Worm (Caenorhabditis elegans): ENCODE results near the gene F38E1.3.

ce11 chrV:8359113-8359564 is 16.8 kb upstream of the F38E1.3 start, which contains the start of gene mpdu-1:
- TF ChIP-seq nhr-11 (tag; optimal IDR thresholded peaks at IDR 0.05) (no peak), unc-62 (GFP tag; optimal IDR thresholded peaks at IDR 0.05 in 1 of 2) (no peak), unc-62 (tag; optimal IDR thresholded peaks at IDR 0.05) (no peak), zfp-3 (GFP tag; conservative IDR thresholded peaks at IDR 0.05) (no peak), lin-29 (GFP tag; IDR thresholded peaks at IDR 0.05) (no peak), lim-7 (GFP tag; IDR thresholded peaks at IDR 0.05) (no peak), ces-1 (GFP tag; optimal IDR thresholded peaks at IDR 0.05) (no peak), F10B5.3 (tag; optimal IDR thresholded peaks at IDR 0.05) (no peak), cey-2 (tag; optimal IDR thresholded peaks at IDR 0.05; ENCODE audit: borderline replicate concordance, insufficient read depth) (no peak), lin-1 (GFP tag; IDR thresholded peaks at IDR 0.05) (no peak), hmg-1.1 (GFP tag; IDR thresholded peaks at IDR 0.05) (no peak), nhr-237 (tag; optimal IDR thresholded peaks at IDR 0.05) (no peak), ztf-11 (tag; optimal IDR thresholded peaks at IDR 0.05) (no peak), nhr-76 (tag; optimal IDR thresholded peaks at IDR 0.05) (no peak)

Data from whole organism, L4 larva.